Fruit fly (Drosophila melanogaster) whole organism, adult: ENCODE measurements around the gene CG6785.

Experiments
- cic ChIP-seq: fragments of 200-800 bp; sonication (Bioruptor generic); optimal IDR thresholded peaks from 2 replicates; lab custom pipeline; 2017; ENCODE audit warnings: missing biosample characterization, mild to moderate bottlenecking, missing genetic modification characterization, moderate library complexity
- toe ChIP-seq: fragments of 200-800 bp; sonication (Bioruptor generic); optimal IDR thresholded peaks from 2 replicates; lab custom pipeline; 2016; ENCODE audit warnings: missing biosample characterization, missing genetic modification characterization

DNA sequence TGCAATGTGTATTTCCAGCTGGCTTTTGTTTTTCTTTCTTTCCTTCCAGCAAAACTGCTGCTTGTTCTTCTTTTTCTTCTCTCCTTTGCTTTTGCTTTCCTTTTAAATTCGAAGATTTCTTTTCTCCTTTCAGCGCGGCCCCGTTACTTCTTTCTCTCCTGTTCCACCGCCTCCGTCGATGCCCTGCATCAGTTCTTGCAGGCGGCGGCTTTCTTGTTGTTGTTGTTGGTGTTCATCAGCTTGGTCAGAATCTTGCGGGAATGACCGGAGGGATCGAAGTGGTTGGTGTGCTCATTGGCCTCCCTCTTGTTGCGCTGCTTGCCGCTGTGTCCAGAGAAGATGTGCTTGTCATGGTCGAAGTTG is 559 bp upstream of the CG6785 start:
- TF ChIP-seq cic (GFP tag; lab: Kevin White, UChicago) (no peak), toe (GFP tag; lab: Kevin White, UChicago) (no peak)
